ENCODE assay signal across 1 worm cellular context in the genomic region with DNA sequence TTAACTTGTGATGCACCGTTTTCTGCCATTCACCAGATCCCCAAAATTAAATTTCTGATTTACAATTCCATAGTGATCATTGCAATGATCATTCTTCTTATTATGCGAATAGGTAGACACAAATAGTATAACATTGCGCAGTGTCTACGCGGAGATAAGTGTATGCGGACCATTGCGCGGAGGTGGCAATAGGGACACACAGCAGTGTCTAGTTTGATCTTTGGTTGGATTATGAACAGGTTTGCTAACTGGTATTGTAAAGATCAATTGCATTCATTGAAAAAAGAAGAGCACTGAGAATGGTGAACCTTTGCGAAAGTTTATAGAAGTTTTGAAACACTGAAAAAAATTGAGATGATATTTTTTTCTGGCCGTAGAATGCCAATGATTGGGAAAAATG.
TF ChIP-seq lines count a peak whose summit lies in the region.

No protein-coding gene starts in this region.

TF ChIP-seq in whole organism, L1 larva, 84 proteins besides CTCF, POLR2A, EP300 and RAD21 (continued from another document):
- TF ChIP-seq ama-1 (optimal IDR thresholded peaks at IDR 0.05; lab: Kevin White, UChicago) (no peak), elt-2 (tag; optimal IDR thresholded peaks at IDR 0.05; lab: Kevin White, UChicago) (no peak), dpl-1 (GFP tag; optimal IDR thresholded peaks at IDR 0.05; lab: Kevin White, UChicago) (no peak), nhr-90 (tag; optimal IDR thresholded peaks at IDR 0.05; lab: Kevin White, UChicago; ENCODE audit: poor library complexity) (no peak), fkh-4 (tag; optimal IDR thresholded peaks at IDR 0.05; lab: Kevin White, UChicago; ENCODE audit: borderline replicate concordance) (no peak), sox-4 (tag; optimal IDR thresholded peaks at IDR 0.05; lab: Kevin White, UChicago) (no peak), dsc-1 (tag; optimal IDR thresholded peaks at IDR 0.05; lab: Kevin White, UChicago) (no peak), elt-3 (tag; optimal IDR thresholded peaks at IDR 0.05; lab: Kevin White, UChicago) (peak in 1 of 6 experiments; percentile 55), ceh-63 (GFP tag; optimal IDR thresholded peaks at IDR 0.05; lab: Kevin White, UChicago) (no peak), F16B12.6 (tag; optimal IDR thresholded peaks at IDR 0.05; lab: Kevin White, UChicago) (no peak), vab-15 (tag; optimal IDR thresholded peaks at IDR 0.05; lab: Kevin White, UChicago) (no peak)
